Fruit fly (Drosophila melanogaster) whole organism, embryonic: Measurements from ENCODE around the gene G6P.
A peak's percentile ranks its signal among the peaks of the same experiment; 100 is the strongest.

Experiments used
- Abd-B ChIP-seq: fragments of 200-800 bp; sonication (Bioruptor generic); optimal IDR thresholded peaks from 2 replicates; lab custom pipeline; 2018; ENCODE audit warnings: missing biosample characterization, mild to moderate bottlenecking, missing genetic modification characterization, moderate library complexity
- Aef1 ChIP-seq: fragments of 200-800 bp; sonication (Bioruptor generic); IDR thresholded peaks from 3 replicates; pipeline ENCODE4 v1.3.6; 2022; ENCODE audit warnings: missing biosample characterization, missing genetic modification characterization
- Bdp1 ChIP-seq: fragments of 200-800 bp; sonication (Bioruptor generic); optimal IDR thresholded peaks from 3 replicates; lab custom pipeline; 2016; ENCODE audit warnings: missing biosample characterization, missing genetic modification characterization
- CG16779 ChIP-seq: fragments of 200-800 bp; sonication (Bioruptor generic); IDR thresholded peaks from 2 replicates; pipeline ENCODE4 v1.3.6; 2022; ENCODE audit warnings: missing biosample characterization, missing genetic modification characterization
- CG9797 ChIP-seq: fragments of 200-800 bp; sonication (Bioruptor generic); optimal IDR thresholded peaks from 3 replicates; lab custom pipeline; 2018; ENCODE audit warnings: missing biosample characterization, mild to moderate bottlenecking, missing genetic modification characterization
- CoRest ChIP-seq: fragments of 200-800 bp; sonication (Bioruptor generic); optimal IDR thresholded peaks from 3 replicates; lab custom pipeline; 2018; ENCODE audit warnings: missing biosample characterization, mild to moderate bottlenecking, missing genetic modification characterization, moderate library complexity
- Dfd ChIP-seq, 2 experiments: fragments of >200 bp; optimal IDR thresholded peaks; 2 replicates each; lab custom pipeline; 2017; ENCODE audit warnings: missing biosample characterization in 2 of 2, missing genetic modification characterization in 2 of 2
- Dref ChIP-seq: fragments of 200-800 bp; sonication (Bioruptor generic); IDR thresholded peaks from 2 replicates; pipeline ENCODE4 v1.3.6; 2022; ENCODE audit warnings: missing biosample characterization, missing genetic modification characterization
- Hand ChIP-seq: fragments of 200-800 bp; sonication (Bioruptor generic); optimal IDR thresholded peaks from 2 replicates; lab custom pipeline; 2017; ENCODE audit warnings: mild to moderate bottlenecking, missing biosample characterization, missing genetic modification reagents, missing genetic modification characterization
- Myb ChIP-seq: fragments of 200-800 bp; sonication (Bioruptor generic); optimal IDR thresholded peaks from 2 replicates; lab custom pipeline; 2016; ENCODE audit warnings: missing biosample characterization, missing genetic modification characterization
- ato ChIP-seq: fragments of 200-800 bp; sonication (Bioruptor generic); IDR thresholded peaks from 2 replicates; pipeline ENCODE4 v1.3.6; 2022; ENCODE audit warnings: missing biosample characterization, missing genetic modification characterization; ENCODE audit not compliant: partially characterized antibody
- chif ChIP-seq, 2 experiments: fragments of 200-800 bp; sonication (Bioruptor generic); optimal IDR thresholded peaks; 3 replicates each; lab custom pipeline; 2016; ENCODE audit warnings: missing biosample characterization in 2 of 2, missing genetic modification characterization in 2 of 2
- chinmo ChIP-seq: fragments of 200-800 bp; sonication (Bioruptor generic); IDR thresholded peaks from 4 replicates; pipeline ENCODE4 v1.3.6; 2022; ENCODE audit warnings: missing biosample characterization, missing genetic modification characterization; ENCODE audit not compliant: partially characterized antibody
- emc ChIP-seq: fragments of 200-800 bp; sonication (Bioruptor generic); optimal IDR thresholded peaks from 2 replicates; lab custom pipeline; 2016; ENCODE audit warnings: missing biosample characterization, missing genetic modification characterization
- kah ChIP-seq: fragments of 200-800 bp; sonication (Bioruptor generic); optimal IDR thresholded peaks from 2 replicates; lab custom pipeline; 2018; ENCODE audit warnings: missing biosample characterization, mild to moderate bottlenecking, missing genetic modification characterization
- lola ChIP-seq, 3 experiments: fragments of >200 bp in 2 of 3; fragments of 200-800 bp in 1 of 3; sonication (Bioruptor generic) in 1 of 3; optimal IDR thresholded peaks; 2 replicates each; lab custom pipeline; 2017 to 2019; ENCODE audit warnings: missing biosample characterization in 3 of 3, missing genetic modification characterization in 3 of 3, mild to moderate bottlenecking in 1 of 3, moderate library complexity in 1 of 3
- schlank ChIP-seq: fragments of 200-800 bp; sonication (Bioruptor generic); optimal IDR thresholded peaks from 2 replicates; lab custom pipeline; 2018; ENCODE audit warnings: missing biosample characterization, mild to moderate bottlenecking, missing genetic modification characterization
- sqz ChIP-seq: fragments of 200-800 bp; sonication (Bioruptor generic); optimal IDR thresholded peaks from 3 replicates; lab custom pipeline; 2018; ENCODE audit warnings: missing biosample characterization, mild to moderate bottlenecking, missing genetic modification characterization

G6P gene

dm6 chr2L:2765659-2766373 is 49.7 kb downstream of the G6P start, which contains the start of the genes Snx21 and aph-1 (continued):
- TF ChIP-seq sqz (GFP tag; lab: Kevin White, UChicago) (peak; percentile 92), ato (no peak), chinmo (GFP tag; lab: Robert Waterston, UW) (no peak), CG9797 (peak; percentile 13), Hand (GFP tag; lab: Kevin White, UChicago) (peak; percentile 88), schlank (tag; lab: Kevin White, UChicago) (peak; percentile 63), chif (GFP tag; optimal IDR thresholded peaks at IDR 0.05; lab: Kevin White, UChicago) (peak; percentile 76 to 91), Bdp1 (GFP tag; lab: Kevin White, UChicago) (peak; percentile 66), Dfd (GFP tag; optimal IDR thresholded peaks at IDR 0.05; lab: Kevin White, UChicago) (no peak), emc (peak; percentile 80), Aef1 (GFP tag; lab: Robert Waterston, UW) (peak; percentile 88), Myb (GFP tag; lab: Kevin White, UChicago) (peak; percentile 84), Abd-B (peak; percentile 93), Dref (GFP tag; lab: Robert Waterston, UW) (peak; percentile 38), CG16779 (peak; percentile 14; the same call in 1 of the 2 replicates), CoRest (peak; percentile 95), lola (GFP tag; optimal IDR thresholded peaks at IDR 0.05; lab: Kevin White, UChicago) (peak in 1 of 3 experiments; percentile 93), kah (GFP tag; lab: Kevin White, UChicago) (peak; percentile 84)
